Worm (Caenorhabditis elegans) whole organism, early embryonic: ENCODE results near the gene K08D8.6.

ENCODE experiments used
- B0310.2 ChIP-seq: sonication (generic microtip); optimal IDR thresholded peaks from 2 replicates; lab custom pipeline; 2016; ENCODE audit warnings: mild to moderate bottlenecking, missing genetic modification characterization, missing compliant biosample characterization
- F13C5.2 ChIP-seq: sonication (generic microtip); optimal IDR thresholded peaks from 2 replicates; lab custom pipeline; 2017; ENCODE audit warnings: mild to moderate bottlenecking, missing genetic modification characterization, inconsistent platforms, missing compliant biosample characterization
- aly-1 ChIP-seq: sonication (generic microtip); optimal IDR thresholded peaks from 2 replicates; lab custom pipeline; 2016; ENCODE audit warnings: missing genetic modification characterization, missing compliant biosample characterization
- ama-1 ChIP-seq: fragments of 150-350 bp; optimal IDR thresholded peaks from 2 replicates; lab custom pipeline; 2014
- ceh-13 ChIP-seq: fragments of 200-800 bp; sonication (Bioruptor generic); optimal IDR thresholded peaks from 2 replicates; lab custom pipeline; 2018; ENCODE audit warnings: mild to moderate bottlenecking, missing genetic modification characterization, missing compliant biosample characterization
- ceh-36 ChIP-seq: sonication (generic microtip); optimal IDR thresholded peaks from 2 replicates; lab custom pipeline; 2016; ENCODE audit warnings: missing genetic modification characterization, inconsistent platforms, missing compliant biosample characterization
- ets-7 ChIP-seq: sonication (generic microtip); optimal IDR thresholded peaks from 2 replicates; lab custom pipeline; 2016; ENCODE audit warnings: missing genotype, missing genetic modification characterization, missing compliant biosample characterization
- flt-1 ChIP-seq: fragments of 200-800 bp; sonication (Bioruptor generic); IDR thresholded peaks from 2 replicates; pipeline ENCODE4 v1.3.6; 2022; ENCODE audit warnings: missing genetic modification characterization, missing compliant biosample characterization
- hmbx-1 ChIP-seq: sonication (generic microtip); optimal IDR thresholded peaks from 2 replicates; lab custom pipeline; 2016; ENCODE audit warnings: mild to moderate bottlenecking, missing genetic modification characterization, missing compliant biosample characterization
- hmg-4 ChIP-seq: fragments of 200-800 bp; sonication (Bioruptor generic); optimal IDR thresholded peaks from 2 replicates; lab custom pipeline; 2018; ENCODE audit warnings: mild to moderate bottlenecking, missing genetic modification characterization, missing compliant biosample characterization
- hnd-1 ChIP-seq: sonication (generic microtip); optimal IDR thresholded peaks from 2 replicates; lab custom pipeline; 2016; ENCODE audit warnings: missing genetic modification characterization, missing compliant biosample characterization
- pes-1 ChIP-seq: fragments of 200-800 bp; sonication (Bioruptor generic); IDR thresholded peaks from 2 replicates; pipeline ENCODE4 v1.3.6; 2022; ENCODE audit warnings: missing genetic modification reagents, missing genetic modification characterization, missing compliant biosample characterization
- scrt-1 ChIP-seq: fragments of 200-800 bp; sonication (Bioruptor generic); IDR thresholded peaks from 2 replicates; pipeline ENCODE4 v1.3.6; 2022; ENCODE audit warnings: missing genetic modification characterization, missing compliant biosample characterization
- sea-1 ChIP-seq: fragments of 200-800 bp; sonication (Bioruptor generic); conservative IDR thresholded peaks from 2 replicates; pipeline ENCODE4 v1.3.6; 2022; ENCODE audit warnings: missing genetic modification characterization, missing compliant biosample characterization
- tbx-11 ChIP-seq: fragments of 200-800 bp; sonication (Bioruptor generic); IDR thresholded peaks from 2 replicates; pipeline ENCODE4 v1.3.6; 2022; ENCODE audit warnings: missing genetic modification characterization, missing compliant biosample characterization
- tbx-37 ChIP-seq: fragments of 200-800 bp; sonication (Bioruptor generic); conservative IDR thresholded peaks from 2 replicates; pipeline ENCODE4 v1.3.6; 2022; ENCODE audit warnings: missing genetic modification reagents, missing genetic modification characterization, missing compliant biosample characterization
- tra-4 ChIP-seq: sonication (generic microtip); optimal IDR thresholded peaks from 2 replicates; lab custom pipeline; 2017; ENCODE audit warnings: missing genetic modification characterization, missing compliant biosample characterization

The K08D8.6 gene

DNA sequence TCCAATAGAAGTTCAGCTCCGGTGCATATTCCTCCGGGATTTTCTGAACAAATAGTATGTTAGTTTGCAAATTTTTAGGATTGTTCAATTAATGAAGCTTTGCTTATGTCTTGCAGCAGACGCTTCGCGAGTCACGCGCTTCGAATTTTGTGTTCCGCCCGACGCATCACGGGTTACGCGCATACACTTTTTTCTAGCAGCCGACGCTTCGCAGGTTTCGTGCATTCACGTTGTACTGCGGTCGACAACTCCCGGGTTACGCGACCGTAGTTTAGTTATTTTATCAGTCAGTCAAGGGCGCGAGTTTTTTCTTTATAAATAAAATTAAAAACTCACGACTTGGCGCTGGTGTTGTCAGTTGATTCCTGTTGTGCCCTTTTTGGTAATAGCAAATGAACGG, 20.5 kb downstream of the K08D8.6 start:
- TF ChIP-seq F13C5.2 (tag; lab: Kevin White, UChicago) (no peak), ceh-36 (no peak), pes-1 (no peak), flt-1 (GFP tag; lab: Robert Waterston, UW) (no peak), hmbx-1 (tag; lab: Kevin White, UChicago) (no peak), ama-1 (lab: Kevin White, UChicago) (no peak), hmg-4 (GFP tag; lab: Kevin White, UChicago) (no peak), hnd-1 (tag; lab: Kevin White, UChicago) (no peak), aly-1 (no peak), ceh-13 (GFP tag; lab: Kevin White, UChicago) (no peak), tra-4 (tag; lab: Kevin White, UChicago) (no peak), sea-1 (GFP tag; lab: Robert Waterston, UW) (no peak), scrt-1 (GFP tag; lab: Robert Waterston, UW) (no peak), tbx-11 (GFP tag; lab: Robert Waterston, UW) (no peak), B0310.2 (tag; lab: Kevin White, UChicago) (no peak), tbx-37 (GFP tag; lab: Robert Waterston, UW) (no peak), ets-7 (tag; lab: Kevin White, UChicago) (no peak)

DNA sequence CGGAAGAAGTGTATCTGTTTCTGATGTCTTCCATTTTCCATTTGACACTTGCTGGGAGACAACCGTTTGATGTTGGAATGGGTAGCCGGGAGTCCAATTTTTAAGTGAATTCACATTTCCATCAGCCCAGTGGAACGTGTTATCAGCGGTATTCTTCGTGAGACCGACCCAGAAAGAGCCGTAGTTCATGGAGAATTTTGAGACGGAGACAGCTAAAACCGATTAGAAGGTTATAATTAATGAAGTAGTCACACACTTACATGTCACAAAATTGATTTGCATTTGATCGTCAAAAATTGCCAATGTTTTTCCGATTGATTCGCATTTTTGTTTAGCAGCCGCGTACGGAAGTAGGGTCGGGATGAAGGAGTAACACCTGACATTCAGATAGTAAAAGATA, 20.9 kb downstream of the K08D8.6 start:
- TF ChIP-seq sea-1 (GFP tag; lab: Robert Waterston, UW) (no peak), hnd-1 (tag; lab: Kevin White, UChicago) (no peak), tbx-11 (GFP tag; lab: Robert Waterston, UW) (no peak)

DNA sequence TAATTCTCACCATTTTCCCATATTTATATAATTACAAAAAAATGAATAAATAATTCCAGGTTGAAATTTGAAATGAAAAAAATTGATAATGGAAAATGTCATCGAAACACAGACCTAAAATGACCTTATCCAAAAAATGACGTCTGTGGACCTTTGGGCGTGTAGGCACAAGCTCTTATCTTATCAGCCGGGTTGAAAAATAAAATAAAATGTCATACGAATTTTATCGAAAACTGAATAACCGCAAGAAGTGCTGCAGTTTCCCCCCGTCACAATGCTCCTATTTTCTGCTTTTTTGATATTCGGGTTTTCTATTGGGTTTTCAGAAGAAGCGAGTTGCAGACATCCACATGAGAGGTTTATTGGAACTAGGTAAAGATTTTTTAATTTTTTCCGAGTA, 24.4 kb downstream of the K08D8.6 start, which contains the start of gene clec-186:
Gene clec-186 (plus strand): TSS at position 226 of the 400 bp plus-strand sequence.
- TF ChIP-seq sea-1 (GFP tag; lab: Robert Waterston, UW) (no peak), scrt-1 (GFP tag; lab: Robert Waterston, UW) (no peak), ets-7 (tag; lab: Kevin White, UChicago) (no peak), tra-4 (tag; lab: Kevin White, UChicago) (no peak), ama-1 (lab: Kevin White, UChicago) (no peak)

DNA sequence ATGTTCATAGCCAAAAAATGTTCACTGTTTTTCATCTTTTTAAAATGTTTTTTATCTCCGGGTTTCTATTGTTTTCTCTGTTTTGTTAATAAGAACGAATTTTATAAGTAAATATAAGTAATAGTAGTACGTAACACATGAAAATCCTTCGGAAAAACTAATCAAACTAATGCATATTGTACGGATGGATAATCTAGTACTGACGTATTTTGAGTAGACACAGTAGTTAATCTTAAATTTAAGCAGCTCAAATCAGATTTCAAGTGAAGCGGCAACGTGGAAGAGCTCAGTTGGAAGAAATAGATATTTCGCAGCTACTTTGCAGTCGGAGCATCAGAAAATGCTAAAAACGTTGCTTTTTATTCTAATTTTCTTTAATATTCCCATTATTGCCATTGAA, 30.5 kb downstream of the K08D8.6 start, which contains the start of gene gcy-18:
Gene gcy-18 (plus strand): TSS at position 301 of the 400 bp plus-strand sequence.
- TF ChIP-seq tbx-11 (GFP tag; lab: Robert Waterston, UW) (no peak), hmg-4 (GFP tag; lab: Kevin White, UChicago) (no peak), tra-4 (tag; lab: Kevin White, UChicago) (no peak), ama-1 (lab: Kevin White, UChicago) (no peak), ets-7 (tag; lab: Kevin White, UChicago) (no peak), ceh-36 (no peak), sea-1 (GFP tag; lab: Robert Waterston, UW) (no peak), flt-1 (GFP tag; lab: Robert Waterston, UW) (no peak), ceh-13 (GFP tag; lab: Kevin White, UChicago) (no peak), hnd-1 (tag; lab: Kevin White, UChicago) (no peak), B0310.2 (tag; lab: Kevin White, UChicago) (no peak), F13C5.2 (tag; lab: Kevin White, UChicago) (no peak), tbx-37 (GFP tag; lab: Robert Waterston, UW) (no peak), scrt-1 (GFP tag; lab: Robert Waterston, UW) (no peak), hmbx-1 (tag; lab: Kevin White, UChicago) (no peak)

DNA sequence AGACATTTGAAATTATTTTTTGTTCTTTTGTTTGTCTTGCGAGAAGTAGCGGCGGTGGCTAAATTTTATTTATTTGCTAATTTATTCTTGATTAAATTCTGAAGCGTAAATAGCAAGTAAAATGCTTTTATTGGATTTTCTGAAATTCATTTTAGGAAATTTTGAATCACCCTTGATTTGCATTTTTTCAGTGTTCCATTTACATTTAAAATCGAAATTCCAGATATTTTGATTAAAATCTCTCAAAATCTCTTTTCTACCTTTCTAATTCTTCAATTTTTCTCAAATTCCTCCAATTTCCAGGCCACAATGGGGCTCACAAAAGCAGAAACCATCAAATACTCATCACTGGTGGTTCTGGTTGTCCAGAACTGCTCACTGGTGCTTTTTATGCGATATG, 35.1 kb downstream of the K08D8.6 start, which contains the start of gene nstp-5:
Gene nstp-5 (plus strand): TSS at position 301 of the 400 bp plus-strand sequence.
- TF ChIP-seq sea-1 (GFP tag; lab: Robert Waterston, UW) (no peak), tra-4 (tag; lab: Kevin White, UChicago) (no peak), hmbx-1 (tag; lab: Kevin White, UChicago) (no peak), scrt-1 (GFP tag; lab: Robert Waterston, UW) (no peak), ceh-36 (no peak), hmg-4 (GFP tag; lab: Kevin White, UChicago) (no peak), ets-7 (tag; lab: Kevin White, UChicago) (no peak), tbx-11 (GFP tag; lab: Robert Waterston, UW) (no peak), aly-1 (no peak), ama-1 (lab: Kevin White, UChicago) (no peak), flt-1 (GFP tag; lab: Robert Waterston, UW) (no peak), F13C5.2 (tag; lab: Kevin White, UChicago) (no peak), ceh-13 (GFP tag; lab: Kevin White, UChicago) (no peak), pes-1 (no peak), B0310.2 (tag; lab: Kevin White, UChicago) (no peak), hnd-1 (tag; lab: Kevin White, UChicago) (no peak), tbx-37 (GFP tag; lab: Robert Waterston, UW) (no peak)

DNA sequence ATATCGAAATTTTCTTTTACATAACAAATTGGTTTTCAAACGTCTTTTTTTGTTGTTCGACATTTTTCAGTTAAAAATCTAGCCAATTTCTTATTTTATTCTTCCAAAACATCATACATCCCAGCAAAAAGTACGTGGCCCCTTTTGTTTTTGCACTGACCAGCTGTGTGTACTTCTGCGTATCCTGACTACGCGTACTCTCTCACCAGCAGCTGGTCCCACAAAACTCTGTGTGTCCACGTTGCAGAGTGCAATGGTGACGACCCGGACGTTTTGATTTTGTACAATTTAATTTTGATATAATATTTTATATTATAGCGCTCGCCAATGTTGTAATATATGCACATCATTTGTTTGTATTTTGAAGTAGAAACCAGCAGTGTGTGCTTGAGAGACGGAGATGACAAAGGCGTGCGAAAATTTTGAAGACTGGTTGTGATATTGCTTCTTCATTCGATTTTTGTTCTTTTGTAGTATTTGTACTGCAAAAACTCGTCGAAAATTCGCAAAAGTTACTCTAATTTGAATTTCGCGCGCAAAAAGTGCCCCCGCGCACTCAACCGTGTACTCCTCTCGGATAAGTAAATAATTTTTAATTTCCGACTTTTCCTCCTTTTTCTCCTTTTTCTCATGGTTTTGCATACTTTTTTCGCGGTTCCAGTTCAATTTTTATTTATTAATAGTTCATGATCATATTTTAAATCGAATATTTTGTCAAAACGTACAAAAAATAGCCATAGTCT, 35.8 kb downstream of the K08D8.6 start:
- TF ChIP-seq F13C5.2 (tag; lab: Kevin White, UChicago) (no peak), ama-1 (lab: Kevin White, UChicago) (no peak), ets-7 (tag; lab: Kevin White, UChicago) (no peak), ceh-13 (GFP tag; lab: Kevin White, UChicago) (no peak), flt-1 (GFP tag; lab: Robert Waterston, UW) (no peak), sea-1 (GFP tag; lab: Robert Waterston, UW) (no peak), B0310.2 (tag; lab: Kevin White, UChicago) (no peak), scrt-1 (GFP tag; lab: Robert Waterston, UW) (no peak), hnd-1 (tag; lab: Kevin White, UChicago) (no peak), hmg-4 (GFP tag; lab: Kevin White, UChicago) (no peak), tbx-11 (GFP tag; lab: Robert Waterston, UW) (no peak), pes-1 (no peak), tbx-37 (GFP tag; lab: Robert Waterston, UW) (no peak), hmbx-1 (tag; lab: Kevin White, UChicago) (no peak), tra-4 (tag; lab: Kevin White, UChicago) (no peak)
